Worm (Caenorhabditis elegans) whole organism, L3 larva: ENCODE data around the gene sdz-23.

Experiments
- ceh-9 ChIP-seq: sonication (generic microtip); optimal IDR thresholded peaks from 2 replicates; lab custom pipeline; 2018; ENCODE audit warnings: missing biosample characterization, missing genetic modification characterization
- daf-12 ChIP-seq: fragments of 150-350 bp; optimal IDR thresholded peaks from 2 replicates; lab custom pipeline; 2014; ENCODE audit warnings: missing biosample characterization, missing genetic modification reagents, missing genetic modification characterization
- fos-1 ChIP-seq: fragments of 150-350 bp; optimal IDR thresholded peaks from 2 replicates; lab custom pipeline; 2014; ENCODE audit warnings: missing biosample characterization, missing genetic modification characterization
- tbx-2 ChIP-seq: sonication (generic microtip); optimal IDR thresholded peaks from 2 replicates; lab custom pipeline; 2016; ENCODE audit warnings: mild to moderate bottlenecking, missing genetic modification characterization, missing compliant biosample characterization
- unc-62 ChIP-seq: fragments of 150-350 bp; sonication (generic microtip); optimal IDR thresholded peaks from 4 replicates; lab custom pipeline; 2014; ENCODE audit warnings: missing biosample characterization, missing genetic modification reagents, missing genetic modification characterization
- ztf-11 ChIP-seq: fragments of 150-350 bp; optimal IDR thresholded peaks from 2 replicates; lab custom pipeline; 2014; ENCODE audit warnings: missing biosample characterization, missing genetic modification characterization

ce11 chrV:8130149-8130661, 30.8 kb downstream of the sdz-23 start, which contains the start of gene snap-1:
- TF ChIP-seq daf-12 (tag; lab: Kevin White, UChicago) (no peak), ceh-9 (tag; lab: Kevin White, UChicago) (no peak), tbx-2 (tag; lab: Kevin White, UChicago) (no peak), ztf-11 (no peak), unc-62 (GFP tag; lab: Kevin White, UChicago) (no peak), fos-1 (no peak)
